Fruit fly (Drosophila melanogaster) whole organism, embryonic: ENCODE data around the gene IntS9.

ENCODE experiments used
- CG10267 ChIP-seq: fragments of 200-800 bp; sonication (Bioruptor generic); optimal IDR thresholded peaks from 2 replicates; lab custom pipeline; 2018; ENCODE audit warnings: missing biosample characterization, mild to moderate bottlenecking, missing genetic modification characterization, moderate library complexity
- CG11560 ChIP-seq: fragments of 200-800 bp; sonication (Bioruptor generic); IDR thresholded peaks from 3 replicates; pipeline ENCODE4 v1.3.6; 2022; ENCODE audit warnings: missing biosample characterization, missing genetic modification characterization
- CG18764 ChIP-seq: fragments of 200-800 bp; sonication (Bioruptor generic); optimal IDR thresholded peaks from 3 replicates; lab custom pipeline; 2016; ENCODE audit warnings: missing biosample characterization, missing genetic modification characterization
- CTCF ChIP-seq: fragments of 200-800 bp; sonication (Bioruptor generic); optimal IDR thresholded peaks from 2 replicates; lab custom pipeline; 2017; ENCODE audit warnings: missing biosample characterization, mild to moderate bottlenecking, missing genetic modification characterization, moderate library complexity
- da ChIP-seq: fragments of 200-800 bp; sonication (Bioruptor generic); optimal IDR thresholded peaks from 2 replicates; lab custom pipeline; 2016; ENCODE audit warnings: missing biosample characterization, missing genetic modification characterization
- usp ChIP-seq: fragments of >200 bp; optimal IDR thresholded peaks from 2 replicates; lab custom pipeline; 2017; ENCODE audit warnings: missing biosample characterization, missing genetic modification characterization
- zen ChIP-seq: fragments of 200-800 bp; sonication (Bioruptor generic); optimal IDR thresholded peaks from 3 replicates; lab custom pipeline; 2018; ENCODE audit warnings: missing biosample characterization, mild to moderate bottlenecking, missing genetic modification characterization, moderate library complexity

dm6 chr3L:16153650-16154049 lies 48.2 kb upstream of the IntS9 start:
- TF ChIP-seq CTCF (no peak), zen (tag; lab: Kevin White, UChicago) (no peak), CG18764 (no peak), CG10267 (tag; lab: Kevin White, UChicago) (no peak), da (no peak), CG11560 (tag; lab: Robert Waterston, UW) (no peak), usp (GFP tag; lab: Kevin White, UChicago) (no peak)
